Fruit fly (Drosophila melanogaster) whole organism: ENCODE measurements around the gene nrv3.

Experiments
- CG8478 ChIP-seq: fragments of >200 bp; optimal IDR thresholded peaks from 2 replicates; lab custom pipeline; 2018; ENCODE audit warnings: inconsistent platforms
- EcR ChIP-seq, 2 experiments: fragments of >200 bp; optimal IDR thresholded peaks; 2 replicates each; lab custom pipeline; 2017; ENCODE audit warnings: missing biosample characterization in 2 of 2, missing genetic modification characterization in 2 of 2, missing genetic modification reagents in 2 of 2
- pan ChIP-seq: fragments of >200 bp; optimal IDR thresholded peaks from 2 replicates; lab custom pipeline; 2017
- psq ChIP-seq: fragments of >200 bp; optimal IDR thresholded peaks from 2 replicates; lab custom pipeline; 2017

DNA sequence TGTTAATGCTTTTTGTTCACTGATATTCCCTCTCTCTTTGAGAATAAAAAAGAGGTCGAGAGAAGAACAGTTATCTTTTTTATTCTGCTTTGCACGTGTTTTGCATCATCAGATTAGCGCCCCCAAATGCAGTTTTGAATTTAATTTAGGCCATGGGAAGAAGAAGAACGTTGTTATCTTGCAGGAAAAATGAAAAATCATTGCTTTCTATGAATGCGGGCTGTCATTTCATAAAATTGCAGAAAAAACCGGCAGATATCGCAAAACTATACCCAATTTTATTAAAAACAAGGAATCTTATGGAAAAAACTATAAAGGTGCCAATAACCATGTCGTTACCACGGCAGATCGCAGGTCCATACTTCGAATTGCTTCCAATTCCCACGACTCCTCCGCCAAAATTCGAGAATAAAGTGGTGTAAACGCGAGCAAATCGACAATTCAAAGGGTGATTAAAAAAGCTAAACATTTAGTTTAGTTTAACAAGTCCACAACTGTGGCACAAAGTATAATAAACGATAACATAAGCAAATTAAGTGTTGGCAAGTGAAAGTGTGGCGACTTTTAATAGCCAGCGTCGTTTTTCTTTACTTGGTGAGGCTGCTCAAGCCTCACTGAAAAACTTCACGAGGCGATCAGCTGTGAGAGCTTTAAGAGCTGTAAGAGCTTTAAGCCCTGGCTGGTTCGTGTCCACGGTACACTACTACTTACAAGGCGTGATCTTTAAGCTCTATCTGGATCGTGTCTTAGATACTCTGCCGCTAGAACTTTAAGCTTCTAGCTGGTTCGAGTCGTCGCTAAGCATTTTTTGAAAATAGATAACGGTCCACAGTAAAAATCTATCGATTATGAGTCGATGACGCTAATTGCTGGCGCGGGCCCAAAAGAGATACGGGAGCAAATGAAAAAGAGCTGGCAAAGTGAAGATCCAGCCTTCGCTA, 17.2 kb downstream of the nrv3 start:
- no peak for TF ChIP-seq psq
- no peak for TF ChIP-seq CG8478 (lab: Kevin White, UChicago)
- no peak for TF ChIP-seq pan (lab: Kevin White, UChicago)
- TF ChIP-seq EcR (GFP tag; optimal IDR thresholded peaks at IDR 0.05; lab: Kevin White, UChicago): no peak
